Worm (Caenorhabditis elegans) whole organism, midembryonic: ENCODE data around the gene M110.8.

Experiments
- flt-1 ChIP-seq: fragments of 200-800 bp; sonication (Bioruptor generic); IDR thresholded peaks from 2 replicates; pipeline ENCODE4 v1.3.6; 2022; ENCODE audit warnings: missing genetic modification characterization, missing compliant biosample characterization
- ref-1 ChIP-seq: fragments of 200-800 bp; sonication (Bioruptor generic); conservative IDR thresholded peaks from 2 replicates; pipeline ENCODE4 v1.3.6; 2022; ENCODE audit warnings: missing genetic modification reagents, missing genetic modification characterization, missing compliant biosample characterization
- tab-1 ChIP-seq: fragments of 200-800 bp; sonication (Bioruptor generic); IDR thresholded peaks from 2 replicates; pipeline ENCODE4 v1.3.6; 2022; ENCODE audit warnings: missing genetic modification characterization, missing compliant biosample characterization

DNA sequence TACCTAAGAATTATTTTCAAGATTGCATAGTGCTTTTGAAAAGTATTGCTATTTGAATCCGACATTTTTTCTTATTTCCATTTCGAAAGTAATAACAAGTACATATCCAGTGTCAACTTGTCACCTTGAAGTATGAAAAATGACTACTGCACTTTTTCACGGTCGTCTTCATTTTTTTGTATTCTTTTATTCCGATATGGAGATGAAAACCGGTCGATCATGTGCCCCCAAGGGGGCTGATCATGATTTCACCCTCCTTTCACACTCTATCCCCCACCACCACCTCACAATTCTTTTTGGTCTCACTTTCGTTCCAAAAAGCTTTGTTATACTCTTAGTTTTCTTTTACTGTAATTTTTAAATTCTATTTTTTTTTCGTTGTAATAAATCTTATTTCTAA is 16.5 kb upstream of the M110.8 start:
- no peak for TF ChIP-seq flt-1 (GFP tag; lab: Robert Waterston, UW)
- no peak for TF ChIP-seq tab-1 (GFP tag; lab: Robert Waterston, UW)
- no peak for TF ChIP-seq ref-1 (GFP tag; lab: Robert Waterston, UW)
